Worm (Caenorhabditis elegans) whole organism, L3 larva: ENCODE measurements around the gene C06G3.3.

Experiments used
- R02D3.7 ChIP-seq: fragments of 150-350 bp; optimal IDR thresholded peaks from 2 replicates; lab custom pipeline; 2014; ENCODE audit warnings: missing biosample characterization, missing genetic modification characterization
- ZK546.5 ChIP-seq: sonication (generic microtip); optimal IDR thresholded peaks from 2 replicates; lab custom pipeline; 2017; ENCODE audit warnings: missing biosample characterization, missing genetic modification characterization
- aly-2 ChIP-seq: fragments of 150-350 bp; optimal IDR thresholded peaks from 2 replicates; lab custom pipeline; 2014; ENCODE audit warnings: missing biosample characterization, missing genetic modification characterization
- ama-1 ChIP-seq: fragments of 150-350 bp; optimal IDR thresholded peaks from 2 replicates; lab custom pipeline; 2018
- ceh-16 ChIP-seq: sonication (generic microtip); optimal IDR thresholded peaks from 2 replicates; lab custom pipeline; 2017; ENCODE audit warnings: missing biosample characterization, missing genetic modification characterization
- ceh-28 ChIP-seq: fragments of 150-350 bp; optimal IDR thresholded peaks from 2 replicates; lab custom pipeline; 2014; ENCODE audit warnings: missing biosample characterization, missing genetic modification reagents, missing genetic modification characterization
- ceh-82 ChIP-seq: fragments of 150-350 bp; optimal IDR thresholded peaks from 2 replicates; lab custom pipeline; 2014; ENCODE audit warnings: missing biosample characterization, missing genetic modification characterization
- ceh-9 ChIP-seq: sonication (generic microtip); optimal IDR thresholded peaks from 2 replicates; lab custom pipeline; 2018; ENCODE audit warnings: missing biosample characterization, missing genetic modification characterization
- daf-12 ChIP-seq: fragments of 150-350 bp; optimal IDR thresholded peaks from 2 replicates; lab custom pipeline; 2014; ENCODE audit warnings: missing biosample characterization, missing genetic modification reagents, missing genetic modification characterization
- egl-27 ChIP-seq: sonication (generic microtip); optimal IDR thresholded peaks from 4 replicates; lab custom pipeline; 2017; ENCODE audit warnings: missing biosample characterization, missing genetic modification reagents, missing genetic modification characterization
- egl-5 ChIP-seq: fragments of 150-350 bp; optimal IDR thresholded peaks from 2 replicates; lab custom pipeline; 2017; ENCODE audit warnings: missing biosample characterization, missing genetic modification reagents, missing genetic modification characterization, inconsistent platforms
- elt-1 ChIP-seq: fragments of 150-350 bp; optimal IDR thresholded peaks from 2 replicates; lab custom pipeline; 2014; ENCODE audit warnings: missing biosample characterization, missing genetic modification characterization
- elt-2 ChIP-seq: sonication (generic microtip); optimal IDR thresholded peaks from 2 replicates; lab custom pipeline; 2016; ENCODE audit warnings: missing genetic modification reagents, mild to moderate bottlenecking, missing genetic modification characterization, missing compliant biosample characterization
- elt-3 ChIP-seq, 3 experiments: fragments of 150-350 bp in 1 of 3; sonication (generic microtip) in 2 of 3; optimal IDR thresholded peaks; 2 replicates in 2 of 3; 4 replicates in 1 of 3; lab custom pipeline; 2014 to 2017; ENCODE audit warnings: missing biosample characterization in 3 of 3, missing genetic modification characterization in 3 of 3
- eor-1 ChIP-seq, 2 experiments: fragments of 150-350 bp; optimal IDR thresholded peaks; 2 replicates each; lab custom pipeline; 2014 to 2018; ENCODE audit warnings: missing biosample characterization in 2 of 2, missing genetic modification characterization in 2 of 2
- fkh-10 ChIP-seq: sonication (generic microtip); optimal IDR thresholded peaks from 2 replicates; lab custom pipeline; 2017; ENCODE audit warnings: missing biosample characterization, missing genetic modification reagents, missing genetic modification characterization
- fkh-2 ChIP-seq: fragments of 150-350 bp; optimal IDR thresholded peaks from 2 replicates; lab custom pipeline; 2014; ENCODE audit warnings: missing biosample characterization, missing genetic modification reagents, missing genetic modification characterization
- fos-1 ChIP-seq: fragments of 150-350 bp; optimal IDR thresholded peaks from 2 replicates; lab custom pipeline; 2014; ENCODE audit warnings: missing biosample characterization, missing genetic modification characterization
- hmg-11 ChIP-seq: sonication (generic microtip); optimal IDR thresholded peaks from 2 replicates; lab custom pipeline; 2016; ENCODE audit warnings: missing genetic modification characterization, missing compliant biosample characterization
- jun-1 ChIP-seq: fragments of 150-350 bp; optimal IDR thresholded peaks from 2 replicates; lab custom pipeline; 2014; ENCODE audit warnings: missing biosample characterization, missing genetic modification reagents, missing genetic modification characterization
- lin-15B ChIP-seq: fragments of 150-350 bp; optimal IDR thresholded peaks from 2 replicates; lab custom pipeline; 2014; ENCODE audit warnings: missing biosample characterization, missing genetic modification characterization
- lin-39 ChIP-seq: fragments of 150-350 bp; optimal IDR thresholded peaks from 2 replicates; lab custom pipeline; 2018; ENCODE audit warnings: missing biosample characterization, missing genetic modification reagents, missing genetic modification characterization
- lsy-12 ChIP-seq: sonication (generic microtip); optimal IDR thresholded peaks from 2 replicates; lab custom pipeline; 2016; ENCODE audit warnings: mild to moderate bottlenecking, missing genetic modification characterization, missing compliant biosample characterization
- mdl-1 ChIP-seq: fragments of 150-350 bp; optimal IDR thresholded peaks from 2 replicates; lab custom pipeline; 2014; ENCODE audit warnings: missing biosample characterization, missing genetic modification characterization
- mml-1 ChIP-seq: fragments of 150-350 bp; sonication (generic microtip); optimal IDR thresholded peaks from 3 replicates; lab custom pipeline; 2014; ENCODE audit warnings: missing biosample characterization, missing genetic modification characterization
- nfya-1 ChIP-seq: sonication (generic microtip); optimal IDR thresholded peaks from 2 replicates; lab custom pipeline; 2017; ENCODE audit warnings: missing genetic modification characterization, mild to moderate bottlenecking, missing compliant biosample characterization, antibody characterized with exemption, moderate library complexity; ENCODE audit not compliant: insufficient read depth
- nhr-11 ChIP-seq: fragments of 150-350 bp; optimal IDR thresholded peaks from 2 replicates; lab custom pipeline; 2014; ENCODE audit warnings: missing biosample characterization, missing genetic modification characterization
- nhr-12 ChIP-seq: fragments of 150-350 bp; optimal IDR thresholded peaks from 2 replicates; lab custom pipeline; 2014; ENCODE audit warnings: missing biosample characterization, missing genetic modification characterization
- nhr-23 ChIP-seq: fragments of 150-350 bp; optimal IDR thresholded peaks from 2 replicates; lab custom pipeline; 2014; ENCODE audit warnings: missing biosample characterization, missing genetic modification reagents, missing genetic modification characterization
- nhr-237 ChIP-seq: fragments of 150-350 bp; optimal IDR thresholded peaks from 2 replicates; lab custom pipeline; 2014; ENCODE audit warnings: missing biosample characterization, missing genetic modification characterization
- nhr-25 ChIP-seq: sonication (generic microtip); optimal IDR thresholded peaks from 2 replicates; lab custom pipeline; 2017; ENCODE audit warnings: missing biosample characterization, missing genetic modification characterization
- nhr-28 ChIP-seq: fragments of 150-350 bp; optimal IDR thresholded peaks from 2 replicates; lab custom pipeline; 2014; ENCODE audit warnings: missing biosample characterization, missing genetic modification characterization
- nhr-43 ChIP-seq: sonication (generic microtip); optimal IDR thresholded peaks from 2 replicates; lab custom pipeline; 2016; ENCODE audit warnings: mild to moderate bottlenecking, missing genetic modification characterization, missing compliant biosample characterization; ENCODE audit not compliant: poor library complexity, severe bottlenecking
- nhr-67 ChIP-seq: fragments of 150-350 bp; optimal IDR thresholded peaks from 2 replicates; lab custom pipeline; 2014; ENCODE audit warnings: missing biosample characterization, missing genetic modification characterization
- nhr-76 ChIP-seq: fragments of 150-350 bp; sonication (generic microtip); optimal IDR thresholded peaks from 5 replicates; lab custom pipeline; 2014; ENCODE audit warnings: missing biosample characterization, missing genetic modification characterization
- nhr-77 ChIP-seq: fragments of 150-350 bp; optimal IDR thresholded peaks from 2 replicates; lab custom pipeline; 2014; ENCODE audit warnings: missing biosample characterization, missing genetic modification characterization
- pha-4 ChIP-seq: fragments of 150-350 bp; optimal IDR thresholded peaks from 2 replicates; lab custom pipeline; 2014; ENCODE audit warnings: missing biosample characterization, missing genetic modification reagents, missing genetic modification characterization
- pqm-1 ChIP-seq: fragments of 150-350 bp; optimal IDR thresholded peaks from 2 replicates; lab custom pipeline; 2017; ENCODE audit warnings: missing biosample characterization, missing genetic modification characterization, inconsistent platforms
- sea-2 ChIP-seq: fragments of 150-350 bp; sonication (generic microtip); optimal IDR thresholded peaks from 4 replicates; lab custom pipeline; 2014; ENCODE audit warnings: missing biosample characterization, missing genetic modification reagents, missing genetic modification characterization
- skn-1 ChIP-seq: fragments of 150-350 bp; optimal IDR thresholded peaks from 2 replicates; lab custom pipeline; 2014; ENCODE audit warnings: missing biosample characterization, missing genetic modification characterization
- snpc-4 ChIP-seq: fragments of 150-350 bp; optimal IDR thresholded peaks from 2 replicates; lab custom pipeline; 2014; ENCODE audit warnings: missing biosample characterization, missing genetic modification characterization
- tbx-2 ChIP-seq: sonication (generic microtip); optimal IDR thresholded peaks from 2 replicates; lab custom pipeline; 2016; ENCODE audit warnings: mild to moderate bottlenecking, missing genetic modification characterization, missing compliant biosample characterization
- unc-39 ChIP-seq: sonication (generic microtip); optimal IDR thresholded peaks from 4 replicates; lab custom pipeline; 2017; ENCODE audit warnings: missing biosample characterization, missing genetic modification characterization
- unc-62 ChIP-seq: fragments of 150-350 bp; sonication (generic microtip); optimal IDR thresholded peaks from 4 replicates; lab custom pipeline; 2014; ENCODE audit warnings: missing biosample characterization, missing genetic modification reagents, missing genetic modification characterization
- zag-1 ChIP-seq: fragments of 150-350 bp; optimal IDR thresholded peaks from 2 replicates; lab custom pipeline; 2014; ENCODE audit warnings: missing biosample characterization, missing genetic modification characterization
- ztf-11 ChIP-seq: fragments of 150-350 bp; optimal IDR thresholded peaks from 2 replicates; lab custom pipeline; 2014; ENCODE audit warnings: missing biosample characterization, missing genetic modification characterization
- ztf-4 ChIP-seq: fragments of 150-350 bp; optimal IDR thresholded peaks from 2 replicates; lab custom pipeline; 2014; ENCODE audit warnings: missing biosample characterization, missing genetic modification characterization

Gene C06G3.3

DNA sequence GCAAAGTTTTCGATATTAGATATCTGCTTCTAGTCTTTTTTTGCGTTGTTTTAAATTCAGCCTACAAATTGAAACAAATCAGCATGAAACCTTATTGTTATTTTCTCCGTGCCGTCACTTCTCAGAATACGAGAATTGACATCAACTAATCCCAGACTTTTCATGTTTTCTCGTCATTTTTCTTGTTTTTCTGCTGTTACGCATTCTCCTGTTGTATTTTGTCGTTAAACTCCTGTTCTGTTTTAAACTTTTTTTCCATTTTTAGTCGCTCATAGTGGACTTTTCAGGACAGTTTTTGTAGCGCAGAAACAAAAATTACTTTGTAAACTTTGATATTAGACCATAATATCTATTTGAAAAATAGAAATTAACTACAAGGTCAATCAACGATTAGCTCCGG, 13.7 kb upstream of the C06G3.3 start:
- TF ChIP-seq snpc-4 (tag; lab: Kevin White, UChicago) (no peak), lin-15B (tag; lab: Kevin White, UChicago) (no peak), nhr-23 (no peak), nhr-76 (no peak), zag-1 (tag; lab: Kevin White, UChicago) (no peak), skn-1 (tag; lab: Kevin White, UChicago) (no peak), fkh-2 (tag; lab: Kevin White, UChicago) (no peak), hmg-11 (tag; lab: Kevin White, UChicago) (no peak), elt-1 (tag; lab: Kevin White, UChicago) (no peak), pqm-1 (tag; lab: Kevin White, UChicago) (no peak), lin-39 (no peak), ztf-11 (no peak), egl-27 (tag; lab: Kevin White, UChicago) (no peak), mdl-1 (no peak), ceh-82 (no peak), unc-62 (GFP tag; lab: Kevin White, UChicago) (no peak), nhr-237 (tag; lab: Kevin White, UChicago) (no peak), fkh-10 (GFP tag; lab: Kevin White, UChicago) (no peak), egl-5 (no peak), nfya-1 (tag; lab: Kevin White, UChicago) (no peak)
- TF ChIP-seq, all 47 proteins: peak for 0

- TF ChIP-seq hmg-11 (tag; lab: Kevin White, UChicago), result peak; percentile 59
- no peak for TF ChIP-seq mml-1
- peak; percentile 30 for TF ChIP-seq nhr-23
- peak; percentile 15 for TF ChIP-seq tbx-2 (tag; lab: Kevin White, UChicago)
- no peak for TF ChIP-seq elt-1 (tag; lab: Kevin White, UChicago)
- TF ChIP-seq ceh-9 (tag; lab: Kevin White, UChicago), result no peak
- no peak for TF ChIP-seq nhr-237 (tag; lab: Kevin White, UChicago)
- TF ChIP-seq jun-1 (tag; lab: Kevin White, UChicago), result peak; percentile 56
- TF ChIP-seq nhr-76, result no peak
- no peak for TF ChIP-seq egl-27 (tag; lab: Kevin White, UChicago)
- TF ChIP-seq eor-1 (tag; optimal IDR thresholded peaks at IDR 0.05; lab: Kevin White, UChicago), result no peak
- no peak for TF ChIP-seq nhr-67
- peak; percentile 29 for TF ChIP-seq ceh-28 (tag; lab: Kevin White, UChicago)
- TF ChIP-seq mdl-1, result no peak
- TF ChIP-seq ztf-4, result no peak
- TF ChIP-seq ZK546.5, result no peak
- TF ChIP-seq nhr-12 (tag; lab: Kevin White, UChicago), result no peak
- TF ChIP-seq lsy-12 (tag; lab: Kevin White, UChicago), result no peak
- peak; percentile 89 for TF ChIP-seq egl-5
- no peak for TF ChIP-seq lin-39
- no peak for TF ChIP-seq ztf-11
- no peak for TF ChIP-seq fkh-10 (GFP tag; lab: Kevin White, UChicago)
- peak; percentile 16 for TF ChIP-seq lin-15B (tag; lab: Kevin White, UChicago)
- no peak for TF ChIP-seq daf-12 (tag; lab: Kevin White, UChicago)
- no peak for TF ChIP-seq zag-1 (tag; lab: Kevin White, UChicago)
- peak; percentile 2 for TF ChIP-seq pqm-1 (tag; lab: Kevin White, UChicago)
- no peak for TF ChIP-seq aly-2 (tag; lab: Kevin White, UChicago)
- TF ChIP-seq nhr-11 (tag; lab: Kevin White, UChicago), result no peak
- no peak for TF ChIP-seq elt-3 (tag; optimal IDR thresholded peaks at IDR 0.05; lab: Kevin White, UChicago)
- peak; percentile 39 for TF ChIP-seq nhr-43 (tag; lab: Kevin White, UChicago)
- no peak for TF ChIP-seq fos-1 (tag; lab: Kevin White, UChicago)
- TF ChIP-seq nfya-1 (tag; lab: Kevin White, UChicago), result peak; percentile 55
- no peak for TF ChIP-seq sea-2 (GFP tag; lab: Kevin White, UChicago)
- no peak for TF ChIP-seq ceh-16 (tag; lab: Kevin White, UChicago)
- TF ChIP-seq fkh-2 (tag; lab: Kevin White, UChicago), result no peak
- peak; percentile 2 for TF ChIP-seq nhr-25 (tag; lab: Kevin White, UChicago)
- TF ChIP-seq elt-2 (tag; lab: Kevin White, UChicago), result peak; percentile 11
- TF ChIP-seq R02D3.7 (tag; lab: Kevin White, UChicago), result no peak
- no peak for TF ChIP-seq skn-1 (tag; lab: Kevin White, UChicago)
- peak; percentile 59 for TF ChIP-seq snpc-4 (tag; lab: Kevin White, UChicago)
- no peak for TF ChIP-seq ceh-82
- peak; percentile 87 for TF ChIP-seq pha-4 (tag; lab: Kevin White, UChicago)
- TF ChIP-seq nhr-77 (tag; lab: Kevin White, UChicago), result no peak
- TF ChIP-seq unc-62 (GFP tag; lab: Kevin White, UChicago), result no peak
- TF ChIP-seq unc-39, result no peak
- TF ChIP-seq nhr-28 (tag; lab: Kevin White, UChicago), result no peak
- no peak for TF ChIP-seq ama-1 (lab: Kevin White, UChicago)
Measured at ce11 chrIV:7023004-7023403, 12.9 kb upstream of the C06G3.3 start.
